Worm (Caenorhabditis elegans) whole organism, L2 larva: ENCODE measurements around the gene H39E20.1.

Experiments
- aly-2 ChIP-seq: fragments of 150-350 bp; optimal IDR thresholded peaks from 2 replicates; lab custom pipeline; 2014; ENCODE audit warnings: missing biosample characterization, missing genetic modification characterization
- lin-13 ChIP-seq: fragments of 150-350 bp; optimal IDR thresholded peaks from 2 replicates; lab custom pipeline; 2014; ENCODE audit warnings: missing biosample characterization, missing genetic modification reagents, missing genetic modification characterization
- mab-5 ChIP-seq: fragments of 150-350 bp; optimal IDR thresholded peaks from 2 replicates; lab custom pipeline; 2014; ENCODE audit warnings: missing biosample characterization, missing genetic modification characterization
- mdl-1 ChIP-seq, 2 experiments: fragments of 150-350 bp in 1 of 2; sonication (generic microtip) in 1 of 2; optimal IDR thresholded peaks; 2 replicates each; lab custom pipeline; 2017; ENCODE audit warnings: missing biosample characterization in 2 of 2, missing genetic modification characterization in 2 of 2
- nhr-25 ChIP-seq: fragments of 150-350 bp; sonication (generic microtip); optimal IDR thresholded peaks from 3 replicates; lab custom pipeline; 2014; ENCODE audit warnings: missing biosample characterization, missing genetic modification characterization
- nhr-77 ChIP-seq: fragments of 150-350 bp; optimal IDR thresholded peaks from 2 replicates; lab custom pipeline; 2014; ENCODE audit warnings: missing biosample characterization, missing genetic modification characterization
- zag-1 ChIP-seq: fragments of 150-350 bp; optimal IDR thresholded peaks from 2 replicates; lab custom pipeline; 2014; ENCODE audit warnings: missing biosample characterization, missing genetic modification characterization

ce11 chrX:1372464-1372863 lies 25.0 kb downstream of the H39E20.1 start:
- TF ChIP-seq lin-13 (GFP tag; lab: Kevin White, UChicago) (no peak), zag-1 (tag; lab: Kevin White, UChicago) (no peak), aly-2 (tag; lab: Kevin White, UChicago) (no peak), mdl-1 (tag; optimal IDR thresholded peaks at IDR 0.05; lab: Kevin White, UChicago) (no peak), nhr-77 (no peak), nhr-25 (no peak), mab-5 (tag; lab: Kevin White, UChicago) (no peak)
